Worm (Caenorhabditis elegans): ENCODE measurements around the gene C49H3.12.

The C49H3.12 gene

DNA sequence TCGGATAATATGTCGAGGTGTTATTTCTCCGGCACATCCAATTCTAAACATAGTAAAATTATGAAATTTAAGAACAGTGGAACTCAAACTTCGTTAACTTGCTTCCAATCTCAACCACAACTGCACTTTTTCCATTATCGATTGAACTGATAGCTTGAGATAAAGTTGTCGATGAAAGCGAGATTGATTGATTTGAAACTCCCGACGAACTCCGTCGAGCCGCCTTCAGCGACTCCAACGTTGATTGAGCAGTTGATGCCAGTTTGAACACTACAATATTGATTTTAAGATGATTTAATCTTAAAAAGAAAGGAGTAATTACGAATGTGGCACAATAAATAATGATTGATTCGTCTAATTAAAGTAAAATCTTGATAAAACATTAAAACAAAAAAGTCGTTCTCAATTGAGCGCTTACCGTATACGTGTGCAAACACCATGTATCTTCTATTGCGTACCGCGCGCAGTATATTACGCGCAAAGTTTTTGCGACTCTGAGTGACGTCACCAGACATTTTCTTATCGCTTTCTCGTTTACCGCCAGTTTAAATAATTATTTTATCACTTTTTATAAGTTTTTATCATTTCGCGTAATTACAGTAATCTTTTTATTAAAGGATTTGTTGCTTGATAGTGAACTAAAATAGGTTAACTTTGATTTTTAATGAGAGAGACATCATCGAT is 24.8 kb downstream of the C49H3.12 start, which contains the start of gene arp-11:
TSS of gene arp-11 (minus strand) at position 51 of the 684 bp plus-strand sequence.
- TF ChIP-seq nhr-25 (tag; optimal IDR thresholded peaks at IDR 0.05) (peak; percentile 41), lsy-2 (tag; optimal IDR thresholded peaks at IDR 0.05) (peak; percentile 90 to 98), ztf-11 (tag; optimal IDR thresholded peaks at IDR 0.05) (no peak), fos-1 (tag; optimal IDR thresholded peaks at IDR 0.05) (peak; percentile 50), nhr-12 (tag; optimal IDR thresholded peaks at IDR 0.05) (no peak), C34F6.9 (tag; optimal IDR thresholded peaks at IDR 0.05) (peak; percentile 88), lin-11 (tag; optimal IDR thresholded peaks at IDR 0.05) (peak; percentile 51), dmd-4 (tag; optimal IDR thresholded peaks at IDR 0.05) (no peak), snpc-4 (tag; optimal IDR thresholded peaks at IDR 0.05) (peak; percentile 25), ama-1 (optimal IDR thresholded peaks at IDR 0.05) (no peak), Y55F3AM.14 (GFP tag; optimal IDR thresholded peaks at IDR 0.05) (no peak), gmeb-1 (tag; optimal IDR thresholded peaks at IDR 0.05) (peak; percentile 74), F13H6.1 (tag; optimal IDR thresholded peaks at IDR 0.05) (peak; percentile 69), lin-13 (GFP tag; optimal IDR thresholded peaks at IDR 0.05) (peak; percentile 57), sma-9 (GFP tag; optimal IDR thresholded peaks at IDR 0.05) (peak; percentile 79), sma-9 (tag; optimal IDR thresholded peaks at IDR 0.05) (no peak), nhr-21 (tag; optimal IDR thresholded peaks at IDR 0.05) (peak; percentile 43), nhr-11 (tag; optimal IDR thresholded peaks at IDR 0.05) (no peak), crh-2 (tag; optimal IDR thresholded peaks at IDR 0.05) (peak; percentile 92), egl-27 (tag; optimal IDR thresholded peaks at IDR 0.05) (peak; percentile 52), sem-4 (tag; optimal IDR thresholded peaks at IDR 0.05) (peak; percentile 70), skn-1 (tag; optimal IDR thresholded peaks at IDR 0.05) (no peak), unc-55 (GFP tag; optimal IDR thresholded peaks at IDR 0.05) (peak; percentile 92), nhr-129 (tag; optimal IDR thresholded peaks at IDR 0.05) (peak; percentile 88), sma-3 (GFP tag; optimal IDR thresholded peaks at IDR 0.05) (peak; percentile 77), ztf-4 (tag; optimal IDR thresholded peaks at IDR 0.05) (peak; percentile 60), nhr-6 (tag; optimal IDR thresholded peaks at IDR 0.05) (peak; percentile 22)

DNA sequence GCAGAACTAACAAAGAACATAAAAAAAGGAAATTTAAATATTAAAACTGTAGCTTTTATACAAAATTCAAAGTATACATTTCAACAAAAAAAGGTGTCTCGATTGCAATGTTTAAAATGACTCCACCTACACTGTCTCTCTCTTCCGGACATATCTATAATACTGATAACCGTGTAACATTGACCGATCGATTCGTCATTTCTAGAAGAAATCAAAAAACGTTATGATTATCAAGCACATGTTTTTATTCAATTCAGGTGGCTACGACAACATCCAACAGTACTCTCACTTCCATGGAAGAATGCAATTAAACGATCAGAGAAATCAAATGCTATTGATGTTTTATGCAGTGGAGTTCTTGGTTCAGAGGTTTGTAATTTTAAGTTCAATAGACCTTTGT is 28.6 kb downstream of the C49H3.12 start:
- peak; percentile 89 for TF ChIP-seq fos-1 (tag; optimal IDR thresholded peaks at IDR 0.05)
- TF ChIP-seq nhr-237 (tag; optimal IDR thresholded peaks at IDR 0.05), result no peak
- TF ChIP-seq crh-2 (tag; optimal IDR thresholded peaks at IDR 0.05), result peak; percentile 38

DNA sequence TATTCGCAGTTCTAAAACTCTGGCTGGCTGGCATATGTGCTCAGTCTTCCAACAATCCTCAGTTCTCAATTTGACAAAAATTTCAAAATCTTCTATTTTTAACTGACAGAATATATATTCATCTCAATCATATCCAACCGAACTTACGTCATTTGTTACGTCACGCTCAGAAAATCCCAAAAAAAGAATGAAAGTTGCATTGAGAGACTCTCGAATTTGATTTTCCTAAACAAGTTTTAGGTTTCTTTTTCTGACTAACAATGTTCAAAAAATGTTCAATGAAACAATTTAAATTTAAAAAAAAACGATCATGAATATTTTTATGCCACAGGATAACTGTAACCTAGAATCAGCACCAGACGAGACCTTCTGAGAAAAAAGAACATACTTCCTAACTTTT is 29.2 kb downstream of the C49H3.12 start:
- no peak for TF ChIP-seq peb-1 (tag; optimal IDR thresholded peaks at IDR 0.05)
- no peak for TF ChIP-seq nhr-12 (tag; optimal IDR thresholded peaks at IDR 0.05)
- no peak for TF ChIP-seq sem-4 (tag; optimal IDR thresholded peaks at IDR 0.05)
- TF ChIP-seq nhr-77 (tag; optimal IDR thresholded peaks at IDR 0.05), result no peak
- no peak for TF ChIP-seq lin-11 (tag; optimal IDR thresholded peaks at IDR 0.05)
- TF ChIP-seq skn-1 (tag; optimal IDR thresholded peaks at IDR 0.05), result no peak

DNA sequence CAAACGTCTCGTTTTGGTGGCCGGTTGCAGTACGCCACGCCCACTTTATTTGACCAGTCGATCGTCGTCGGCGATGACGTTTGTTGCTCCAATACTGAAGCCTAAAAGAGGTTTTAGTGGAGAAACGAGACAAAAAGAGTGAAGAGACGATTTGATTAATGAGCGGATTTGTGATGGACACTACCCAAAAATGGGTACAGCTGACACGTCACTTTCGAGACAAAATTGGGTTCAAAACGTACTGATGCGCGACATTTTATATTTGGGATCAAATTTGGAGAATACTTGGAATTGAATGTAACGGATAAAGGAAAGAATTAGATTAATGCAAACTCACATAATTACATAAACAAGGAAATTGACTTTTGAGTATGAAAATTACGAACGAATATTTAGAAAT is 29.7 kb downstream of the C49H3.12 start, which contains the start of gene ilys-4:
TSS of gene ilys-4 (minus strand) at position 101 of the 400 bp plus-strand sequence.
- TF ChIP-seq elt-1 (tag; optimal IDR thresholded peaks at IDR 0.05) (no peak), lsy-2 (tag; optimal IDR thresholded peaks at IDR 0.05) (peak in 1 of 2 experiments; percentile 5), crh-2 (tag; optimal IDR thresholded peaks at IDR 0.05) (peak; percentile 18), nhr-25 (tag; optimal IDR thresholded peaks at IDR 0.05) (no peak), aly-2 (tag; optimal IDR thresholded peaks at IDR 0.05) (no peak), nhr-10 (tag; optimal IDR thresholded peaks at IDR 0.05) (no peak), mab-5 (tag; optimal IDR thresholded peaks at IDR 0.05) (peak; percentile 11), mbf-1 (tag; optimal IDR thresholded peaks at IDR 0.05) (no peak), nhr-11 (tag; optimal IDR thresholded peaks at IDR 0.05) (no peak), unc-55 (GFP tag; optimal IDR thresholded peaks at IDR 0.05) (peak; percentile 37)

DNA sequence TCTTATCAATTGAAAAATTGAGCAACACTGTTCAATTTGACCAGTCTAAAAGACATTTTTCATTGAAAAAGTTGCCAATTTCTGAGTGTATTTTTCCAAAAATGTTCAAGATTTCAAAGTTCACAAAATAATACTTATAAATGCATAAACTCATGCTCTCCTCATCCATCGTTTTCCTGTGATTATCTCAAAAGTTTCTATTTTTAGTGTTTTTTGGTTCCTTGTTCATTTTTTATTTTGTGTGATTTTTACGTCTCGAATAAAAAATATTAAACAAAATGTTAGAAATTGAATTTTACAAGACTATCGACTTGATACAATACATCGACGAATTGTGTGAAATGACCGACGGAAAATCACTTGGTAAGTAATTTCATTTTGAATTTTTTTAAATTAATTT is 45.4 kb downstream of the C49H3.12 start, which contains the start of gene atic-1:
TSS of gene atic-1 (plus strand) at position 301 of the 400 bp plus-strand sequence.
- TF ChIP-seq nhr-12 (tag; optimal IDR thresholded peaks at IDR 0.05) (no peak), nhr-21 (tag; optimal IDR thresholded peaks at IDR 0.05) (no peak), C34F6.9 (tag; optimal IDR thresholded peaks at IDR 0.05) (no peak), fos-1 (tag; optimal IDR thresholded peaks at IDR 0.05) (no peak), crh-2 (tag; optimal IDR thresholded peaks at IDR 0.05) (no peak), Y55F3AM.14 (GFP tag; optimal IDR thresholded peaks at IDR 0.05) (no peak)

Data from whole organism, L2 larva.